Worm (Caenorhabditis elegans): ENCODE results near the gene cnc-1.
A peak's percentile ranks its signal among the peaks of the same experiment; 100 is the strongest.

Gene cnc-1

DNA sequence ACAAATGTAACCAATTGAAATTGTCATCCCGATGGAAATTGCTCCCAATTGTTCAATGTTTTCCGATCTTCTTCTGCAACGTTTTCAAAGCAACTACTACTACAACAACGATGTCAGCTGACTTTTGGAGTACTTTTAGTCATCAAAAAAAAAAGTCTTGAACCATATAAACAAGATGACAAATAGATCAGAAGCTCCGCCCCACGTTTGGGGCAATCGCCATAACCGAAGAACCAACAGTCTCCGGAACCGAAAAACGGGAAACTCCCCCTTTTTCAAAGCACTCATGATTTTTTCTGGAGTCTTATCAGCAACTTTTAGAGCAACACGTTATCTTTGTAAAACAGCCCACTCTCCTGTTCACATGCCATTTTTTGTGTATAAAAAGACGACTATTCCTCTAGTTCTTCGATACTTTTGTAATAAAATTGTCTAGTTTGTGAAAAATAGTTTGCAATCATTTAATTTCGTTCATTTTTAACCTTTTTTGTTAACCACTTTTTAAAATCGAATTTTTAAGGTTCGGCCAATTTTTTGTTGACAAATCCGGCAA lies 15.4 kb upstream of the cnc-1 start:
- TF ChIP-seq elt-2 (tag; optimal IDR thresholded peaks at IDR 0.05) (peak; percentile 68), lin-11 (tag; optimal IDR thresholded peaks at IDR 0.05) (no peak)

DNA sequence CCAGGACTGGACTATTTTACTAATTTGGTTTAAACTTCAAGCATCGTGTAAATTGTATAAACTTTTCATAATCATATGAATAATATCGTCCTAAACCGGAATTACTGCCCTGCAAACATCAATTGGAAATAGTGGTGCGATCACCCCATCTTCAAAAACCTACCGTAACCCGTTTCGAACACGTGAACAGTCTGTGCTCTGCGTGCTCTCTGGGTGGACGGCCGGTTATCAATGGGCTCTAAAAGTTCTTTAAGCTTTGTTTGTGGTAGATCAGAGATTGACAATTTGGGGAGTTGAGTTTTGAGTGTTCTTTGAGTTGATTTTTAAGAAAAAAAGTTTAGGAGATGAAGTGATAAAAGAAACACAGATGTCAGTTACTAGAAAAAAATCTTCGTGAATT lies 12.5 kb upstream of the cnc-1 start:
- TF ChIP-seq ref-2 (tag; optimal IDR thresholded peaks at IDR 0.05) (no peak), K02D7.2 (tag; optimal IDR thresholded peaks at IDR 0.05) (no peak), ceh-31 (tag; optimal IDR thresholded peaks at IDR 0.05) (no peak), fax-1 (tag; optimal IDR thresholded peaks at IDR 0.05) (no peak), pag-3 (tag; optimal IDR thresholded peaks at IDR 0.05; ENCODE audit: borderline replicate concordance) (no peak), sox-2 (GFP tag; IDR thresholded peaks at IDR 0.05) (no peak), madf-2 (tag; optimal IDR thresholded peaks at IDR 0.05) (no peak), hlh-15 (tag; optimal IDR thresholded peaks at IDR 0.05) (no peak), fkh-10 (GFP tag; optimal IDR thresholded peaks at IDR 0.05) (no peak), hlh-6 (tag; optimal IDR thresholded peaks at IDR 0.05) (no peak), lin-11 (tag; optimal IDR thresholded peaks at IDR 0.05) (no peak), syd-9 (tag; optimal IDR thresholded peaks at IDR 0.05) (no peak), elt-2 (tag; optimal IDR thresholded peaks at IDR 0.05) (no peak), unc-42 (tag; optimal IDR thresholded peaks at IDR 0.05) (no peak), pha-2 (tag; optimal IDR thresholded peaks at IDR 0.05) (no peak)

DNA sequence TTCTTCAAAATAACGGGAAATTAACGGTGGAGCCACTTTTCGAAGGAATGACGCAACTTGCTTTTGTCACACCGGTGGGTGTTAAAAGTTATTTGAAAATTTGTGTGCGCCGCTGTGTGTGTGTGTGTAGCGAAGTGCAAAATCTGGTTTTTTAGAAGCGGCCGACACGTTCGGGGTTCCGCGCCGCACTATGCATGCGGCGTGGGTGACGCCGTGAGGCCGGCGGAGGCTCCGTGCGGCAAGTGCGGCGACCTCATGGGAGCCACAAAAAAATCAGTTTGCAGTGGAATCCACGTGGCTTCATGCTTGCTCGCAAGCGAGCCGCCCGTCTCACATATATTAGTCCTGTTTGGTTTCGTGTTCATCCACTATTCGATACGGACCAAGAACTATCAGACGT lies 11.2 kb upstream of the cnc-1 start:
- TF ChIP-seq unc-55 (GFP tag; optimal IDR thresholded peaks at IDR 0.05) (no peak), dmd-4 (tag; optimal IDR thresholded peaks at IDR 0.05; ENCODE audit: borderline replicate concordance) (no peak), ceh-9 (tag; optimal IDR thresholded peaks at IDR 0.05) (no peak), ceh-30 (tag; optimal IDR thresholded peaks at IDR 0.05) (no peak), ttx-3 (tag; optimal IDR thresholded peaks at IDR 0.05) (no peak), unc-86 (tag; optimal IDR thresholded peaks at IDR 0.05) (no peak), unc-3 (GFP tag; conservative IDR thresholded peaks at IDR 0.05) (no peak), unc-3 (tag; optimal IDR thresholded peaks at IDR 0.05) (no peak), hlh-6 (tag; optimal IDR thresholded peaks at IDR 0.05) (no peak), K02D7.2 (tag; optimal IDR thresholded peaks at IDR 0.05) (no peak)

DNA sequence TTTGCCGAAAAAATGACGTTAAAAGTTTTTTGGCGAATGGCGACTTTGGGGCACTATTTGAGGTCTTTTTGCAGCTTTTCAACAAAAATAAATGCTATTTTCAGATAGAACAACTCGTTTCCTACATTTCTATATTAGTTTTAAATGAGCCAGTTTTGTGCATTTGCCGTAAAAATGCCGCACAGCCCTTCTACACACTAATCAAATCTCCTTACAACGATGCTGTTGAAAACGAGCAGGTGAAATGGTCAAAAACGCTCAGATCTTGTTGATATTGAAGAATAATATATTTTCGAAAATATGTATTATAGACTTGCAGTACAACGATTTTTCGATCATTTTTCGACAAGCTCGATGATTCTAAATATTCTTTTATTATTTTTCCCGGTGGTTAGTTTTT lies 10.7 kb upstream of the cnc-1 start, which contains the start of gene chil-14:
Gene chil-14, plus strand, starts transcription at position 301 of the 400 bp plus-strand sequence.
- TF ChIP-seq pax-1 (tag; optimal IDR thresholded peaks at IDR 0.05) = no peak
- no peak for TF ChIP-seq mec-3 (tag; optimal IDR thresholded peaks at IDR 0.05; ENCODE audit: borderline replicate concordance)
- TF ChIP-seq unc-3 (GFP tag; conservative IDR thresholded peaks at IDR 0.05) = no peak
- TF ChIP-seq unc-3 (tag; optimal IDR thresholded peaks at IDR 0.05) = no peak

DNA sequence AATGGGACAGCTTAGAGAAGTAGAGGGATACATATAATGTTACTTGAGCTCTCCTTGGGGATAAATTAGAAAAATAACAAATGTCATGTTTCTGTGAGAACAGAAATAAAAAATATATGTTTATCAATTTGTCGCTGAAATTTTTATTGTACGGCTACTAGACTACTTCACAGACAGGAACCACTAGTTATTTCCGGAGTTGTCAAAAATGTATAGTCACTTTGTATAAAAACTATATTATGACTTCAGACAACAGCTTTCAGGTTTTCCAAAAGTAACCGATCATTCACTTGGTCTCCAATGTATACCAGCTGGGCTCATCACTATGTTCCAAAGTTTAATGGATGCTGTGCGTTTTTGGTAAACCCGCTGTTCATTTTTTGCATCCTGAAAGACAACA lies 7.3 kb upstream of the cnc-1 start, which contains the start of gene srj-23:
Gene srj-23, plus strand, starts transcription at position 301 of the 400 bp plus-strand sequence.
- TF ChIP-seq pros-1 (tag; optimal IDR thresholded peaks at IDR 0.05) = no peak
- no peak for TF ChIP-seq hlh-6 (tag; optimal IDR thresholded peaks at IDR 0.05)
- TF ChIP-seq C38D4.7 (GFP tag; optimal IDR thresholded peaks at IDR 0.05) = no peak
- TF ChIP-seq ztf-16 (tag; optimal IDR thresholded peaks at IDR 0.05) = no peak
- TF ChIP-seq K09A11.1 (tag; optimal IDR thresholded peaks at IDR 0.05; ENCODE audit: insufficient read depth) = no peak
- no peak for TF ChIP-seq nhr-232 (tag; optimal IDR thresholded peaks at IDR 0.05)
- TF ChIP-seq ceh-31 (tag; optimal IDR thresholded peaks at IDR 0.05) = no peak
- TF ChIP-seq T23F11.4 (GFP tag; optimal IDR thresholded peaks at IDR 0.05) = no peak
- no peak for TF ChIP-seq elt-4 (tag; optimal IDR thresholded peaks at IDR 0.05)

DNA sequence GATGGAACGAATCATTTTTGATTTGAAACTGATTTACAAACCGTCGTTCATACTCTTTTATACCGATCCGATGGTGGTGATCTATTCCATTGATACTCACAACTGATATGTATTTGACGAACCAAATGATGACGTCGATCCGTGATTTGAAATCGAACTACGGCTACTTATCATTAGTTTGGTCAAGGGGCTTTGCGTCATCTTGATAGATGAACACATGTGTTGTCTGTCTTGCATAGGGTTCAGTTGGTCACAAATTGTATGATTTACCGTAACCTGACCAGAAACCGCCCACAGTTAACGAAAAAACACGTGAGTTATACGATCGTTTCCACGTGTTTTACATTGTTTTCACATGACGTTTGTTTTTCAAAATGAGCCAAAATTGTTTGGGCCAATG lies 6.1 kb upstream of the cnc-1 start, which contains the start of gene cnc-2:
Gene cnc-2, minus strand, starts transcription at position 24 of the 400 bp plus-strand sequence.
- TF ChIP-seq syd-9 (tag; optimal IDR thresholded peaks at IDR 0.05) (no peak), hlh-15 (tag; optimal IDR thresholded peaks at IDR 0.05) (no peak), ceh-48 (tag; optimal IDR thresholded peaks at IDR 0.05) (no peak), sox-4 (tag; optimal IDR thresholded peaks at IDR 0.05) (no peak), npax-4 (tag; optimal IDR thresholded peaks at IDR 0.05) (no peak), nhr-232 (tag; optimal IDR thresholded peaks at IDR 0.05) (no peak), rnt-1 (tag; optimal IDR thresholded peaks at IDR 0.05) (no peak), zip-5 (tag; optimal IDR thresholded peaks at IDR 0.05) (no peak), ceh-45 (GFP tag; IDR thresholded peaks at IDR 0.05) (no peak)

Measured in whole organism, late embryonic.